Worm (Caenorhabditis elegans): Measurements from ENCODE around the gene Y54G9A.5.

DNA sequence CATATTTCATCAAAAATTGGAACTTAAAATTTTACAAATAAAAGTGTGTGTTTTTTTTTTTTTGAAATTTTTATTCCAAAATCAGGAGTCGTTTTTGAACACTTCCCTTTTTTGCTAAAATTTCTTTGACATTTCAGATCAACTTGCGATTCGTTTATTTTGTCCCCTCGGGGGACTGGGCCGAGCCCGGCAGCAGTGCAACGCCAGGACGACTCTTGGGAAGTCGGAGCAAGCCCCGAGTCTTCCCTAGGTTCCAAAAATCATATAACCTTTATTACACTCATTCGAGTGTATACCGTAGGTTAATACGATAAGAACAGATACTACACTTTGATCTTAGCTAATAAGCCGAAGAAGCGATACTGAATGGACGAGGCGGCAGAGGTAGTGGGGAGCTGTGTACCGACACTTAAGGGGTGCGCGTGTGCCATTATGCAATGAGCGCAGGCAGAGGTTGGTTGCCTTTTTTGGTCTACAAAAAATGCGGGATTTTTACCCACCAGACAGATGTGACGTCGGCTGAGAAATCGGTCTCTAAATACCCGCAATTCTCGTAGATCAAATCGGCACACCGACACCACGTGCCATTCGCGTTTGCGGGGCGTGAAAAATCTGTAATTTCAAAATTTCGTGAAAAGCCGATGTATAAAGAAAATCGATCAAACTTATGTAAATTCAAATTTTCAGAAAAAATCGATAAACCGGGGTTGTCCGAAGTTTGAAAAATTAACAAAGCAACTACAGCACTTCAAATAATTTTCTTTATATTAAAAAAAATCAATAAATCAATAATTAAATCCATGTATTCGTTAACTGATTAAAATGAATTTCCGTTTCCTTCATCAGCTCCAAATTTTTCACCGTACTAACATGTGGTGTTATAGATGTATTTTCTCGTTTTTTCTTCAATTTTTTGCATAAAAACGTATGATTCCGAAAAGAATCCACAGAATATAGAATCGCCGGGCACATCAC is 5.1 kb upstream of the Y54G9A.5 start:
- TF ChIP-seq nhr-11 (tag; optimal IDR thresholded peaks at IDR 0.05) (no peak), zag-1 (tag; optimal IDR thresholded peaks at IDR 0.05) (no peak), ama-1 (optimal IDR thresholded peaks at IDR 0.05) (no peak), nhr-237 (tag; optimal IDR thresholded peaks at IDR 0.05) (no peak), blmp-1 (tag; optimal IDR thresholded peaks at IDR 0.05; ENCODE audit: insufficient read depth) (no peak), R02D3.7 (tag; optimal IDR thresholded peaks at IDR 0.05) (no peak), unc-55 (GFP tag; optimal IDR thresholded peaks at IDR 0.05) (no peak), Y55F3AM.14 (GFP tag; optimal IDR thresholded peaks at IDR 0.05) (no peak), nhr-25 (tag; optimal IDR thresholded peaks at IDR 0.05) (no peak), elt-3 (tag; optimal IDR thresholded peaks at IDR 0.05) (no peak), lin-11 (tag; optimal IDR thresholded peaks at IDR 0.05) (no peak), mab-5 (tag; optimal IDR thresholded peaks at IDR 0.05) (no peak), sma-3 (GFP tag; optimal IDR thresholded peaks at IDR 0.05) (no peak), skn-1 (tag; optimal IDR thresholded peaks at IDR 0.05) (no peak)
